Fruit fly (Drosophila melanogaster) S2 (cell line): ENCODE data around the gene Tim9b.

Source experiments
- CG8478 ChIP-seq: fragments of >200 bp; optimal IDR thresholded peaks from 2 replicates; lab custom pipeline; 2018
- CTCF ChIP-seq, 2 experiments: fragments of >200 bp; optimal IDR thresholded peaks; 2 replicates each; lab custom pipeline; 2018

DNA sequence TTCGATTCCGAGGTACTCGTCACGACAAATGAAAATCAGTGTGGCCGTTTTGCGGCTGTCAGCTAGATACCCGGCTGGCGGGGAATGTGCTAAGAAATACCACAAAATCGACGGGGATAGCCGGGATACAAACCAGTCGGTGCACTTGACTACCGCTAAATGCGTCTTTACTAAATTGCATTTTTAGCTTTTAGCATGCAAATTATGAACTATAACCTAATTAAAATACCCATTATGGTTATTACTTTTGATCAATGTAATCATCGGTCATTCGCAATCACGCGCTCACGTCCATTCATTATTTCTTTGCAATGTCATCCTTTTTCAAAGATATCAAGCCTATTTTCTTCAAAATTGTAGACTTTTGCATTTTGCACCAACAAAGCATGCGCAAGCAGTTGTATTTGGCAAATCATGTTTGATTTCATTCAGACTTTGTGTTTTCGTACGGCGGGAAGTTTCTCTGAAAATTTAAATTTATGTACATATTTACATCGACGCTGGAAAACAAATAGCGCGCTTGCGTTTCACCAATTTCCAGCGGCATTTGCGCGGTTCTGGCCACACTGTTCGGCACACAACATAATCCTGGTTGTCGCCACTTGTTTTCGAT is 20.1 kb upstream of the Tim9b start, which contains the start of gene Rcd-1:
- TF ChIP-seq CG8478 (lab: Kevin White, UChicago) (no peak), CTCF (optimal IDR thresholded peaks at IDR 0.05; lab: Kevin White, UChicago) (peak; percentile 19 to 48)
